Worm (Caenorhabditis elegans): ENCODE results near the gene C04A11.1.

- no peak for TF ChIP-seq ceh-9 (tag; optimal IDR thresholded peaks at IDR 0.05)
- no peak for TF ChIP-seq K02D7.2 (tag; optimal IDR thresholded peaks at IDR 0.05)
These were observed 10.7 kb downstream of the C04A11.1 start for ce11 chrX:13670966-13671365.

Measured in whole organism, late embryonic.